Worm (Caenorhabditis elegans) whole organism, L1 larva: ENCODE measurements around the gene Y75B8A.44.
A peak's percentile ranks its signal among the peaks of the same experiment; 100 is the strongest.

Experiments
- C04F5.9 ChIP-seq: sonication (generic microtip); optimal IDR thresholded peaks from 2 replicates; lab custom pipeline; 2016; ENCODE audit warnings: missing genetic modification characterization, missing compliant biosample characterization
- Y116A8C.19 ChIP-seq: sonication (generic microtip); optimal IDR thresholded peaks from 2 replicates; lab custom pipeline; 2016; ENCODE audit warnings: missing compliant biosample characterization, missing genetic modification characterization, borderline replicate concordance
- aha-1 ChIP-seq: fragments of 150-350 bp; optimal IDR thresholded peaks from 2 replicates; lab custom pipeline; 2014; ENCODE audit warnings: missing biosample characterization, missing genetic modification characterization
- ama-1 ChIP-seq: fragments of 150-350 bp; optimal IDR thresholded peaks from 2 replicates; lab custom pipeline; 2014
- blmp-1 ChIP-seq: fragments of 150-350 bp; optimal IDR thresholded peaks from 2 replicates; lab custom pipeline; 2014; ENCODE audit warnings: missing biosample characterization, missing genetic modification characterization
- ceh-63 ChIP-seq: fragments of 200-800 bp; sonication (Bioruptor generic); optimal IDR thresholded peaks from 2 replicates; lab custom pipeline; 2018; ENCODE audit warnings: mild to moderate bottlenecking, missing genetic modification characterization, missing compliant biosample characterization
- ceh-8 ChIP-seq: fragments of 200-800 bp; sonication (Bioruptor generic); optimal IDR thresholded peaks from 2 replicates; lab custom pipeline; 2018; ENCODE audit warnings: mild to moderate bottlenecking, missing genetic modification characterization, moderate library complexity, missing compliant biosample characterization
- ceh-88 ChIP-seq: fragments of 200-800 bp; sonication (Bioruptor generic); IDR thresholded peaks from 2 replicates; pipeline ENCODE4 v1.3.6; 2022; ENCODE audit warnings: missing genetic modification characterization, missing compliant biosample characterization
- ceh-90 ChIP-seq: sonication (generic microtip); optimal IDR thresholded peaks from 2 replicates; lab custom pipeline; 2016; ENCODE audit warnings: missing genetic modification characterization, missing compliant biosample characterization
- ces-1 ChIP-seq: fragments of 150-350 bp; optimal IDR thresholded peaks from 2 replicates; lab custom pipeline; 2014; ENCODE audit warnings: missing biosample characterization, missing genetic modification reagents, missing genetic modification characterization
- dsc-1 ChIP-seq: sonication (generic microtip); optimal IDR thresholded peaks from 2 replicates; lab custom pipeline; 2016; ENCODE audit warnings: mild to moderate bottlenecking, missing genetic modification characterization, missing compliant biosample characterization
- efl-1 ChIP-seq, 4 experiments: fragments of 150-350 bp; optimal IDR thresholded peaks in 3 of 4; peaks in 1 of 4; 1 replicate in 1 of 4; 2 replicates in 3 of 4; lab custom pipeline; 2014; ENCODE audit warnings: missing biosample characterization in 2 of 4, missing genetic modification characterization in 2 of 4, missing genetic modification reagents in 2 of 4
- egl-13 ChIP-seq: sonication (generic microtip); optimal IDR thresholded peaks from 2 replicates; lab custom pipeline; 2016; ENCODE audit warnings: missing genotype, missing genetic modification reagents, missing genetic modification characterization, missing compliant biosample characterization
- elt-2 ChIP-seq: sonication (generic microtip); optimal IDR thresholded peaks from 2 replicates; lab custom pipeline; 2016; ENCODE audit warnings: missing genetic modification characterization, mild to moderate bottlenecking, inconsistent platforms, missing compliant biosample characterization, missing genetic modification reagents
- elt-3 ChIP-seq, 6 experiments: fragments of 150-350 bp in 1 of 6; sonication (generic microtip); optimal IDR thresholded peaks; 2 replicates each; lab custom pipeline; 2017 to 2018; ENCODE audit warnings: missing biosample characterization in 6 of 6, missing genetic modification characterization in 6 of 6, inconsistent platforms in 1 of 6
- fkh-10 ChIP-seq: sonication (generic microtip); optimal IDR thresholded peaks from 2 replicates; lab custom pipeline; 2017; ENCODE audit warnings: missing biosample characterization, missing genetic modification reagents, missing genetic modification characterization
- fos-1 ChIP-seq: fragments of 150-350 bp; optimal IDR thresholded peaks from 2 replicates; lab custom pipeline; 2014; ENCODE audit warnings: missing biosample characterization, missing genetic modification characterization
- hlh-17 ChIP-seq: fragments of 200-800 bp; sonication (Bioruptor generic); optimal IDR thresholded peaks from 2 replicates; lab custom pipeline; 2018; ENCODE audit warnings: missing genetic modification characterization, mild to moderate bottlenecking, missing compliant biosample characterization, moderate library complexity, borderline replicate concordance
- hpl-2 ChIP-seq: fragments of 150-350 bp; optimal IDR thresholded peaks from 2 replicates; lab custom pipeline; 2014; ENCODE audit warnings: missing biosample characterization, missing genetic modification reagents, missing genetic modification characterization
- irx-1 ChIP-seq: sonication (generic microtip); optimal IDR thresholded peaks from 2 replicates; lab custom pipeline; 2016; ENCODE audit warnings: missing genetic modification characterization, missing compliant biosample characterization
- isw-1 ChIP-seq: fragments of 200-800 bp; sonication (Bioruptor generic); IDR thresholded peaks from 2 replicates; pipeline ENCODE4 v1.3.6; 2022; ENCODE audit warnings: missing genetic modification characterization, missing compliant biosample characterization
- lin-15B ChIP-seq: fragments of 150-350 bp; sonication (generic microtip); optimal IDR thresholded peaks from 3 replicates; lab custom pipeline; 2014; ENCODE audit warnings: missing biosample characterization, missing genetic modification characterization
- lin-35 ChIP-seq, 2 experiments: fragments of 150-350 bp; optimal IDR thresholded peaks; 2 replicates each; lab custom pipeline; 2014; ENCODE audit warnings: missing biosample characterization in 2 of 2, missing genetic modification characterization in 2 of 2, missing genetic modification reagents in 2 of 2
- lir-3 ChIP-seq: sonication (generic microtip); optimal IDR thresholded peaks from 2 replicates; lab custom pipeline; 2016; ENCODE audit warnings: mild to moderate bottlenecking, missing genetic modification characterization, moderate library complexity, missing compliant biosample characterization; ENCODE audit not compliant: poor library complexity
- lsy-2 ChIP-seq, 2 experiments: fragments of 150-350 bp; optimal IDR thresholded peaks; 2 replicates each; lab custom pipeline; 2014; ENCODE audit warnings: missing biosample characterization in 2 of 2, missing genetic modification characterization in 2 of 2
- mef-2 ChIP-seq: fragments of 150-350 bp; optimal IDR thresholded peaks from 2 replicates; lab custom pipeline; 2014; ENCODE audit warnings: missing biosample characterization, missing genetic modification characterization
- mep-1 ChIP-seq: fragments of 150-350 bp; optimal IDR thresholded peaks from 2 replicates; lab custom pipeline; 2014; ENCODE audit warnings: missing biosample characterization, missing genetic modification characterization
- nhr-19 ChIP-seq: fragments of 200-800 bp; sonication (Bioruptor generic); conservative IDR thresholded peaks from 2 replicates; pipeline ENCODE4 v1.3.6; 2022; ENCODE audit warnings: missing genetic modification characterization, missing compliant biosample characterization
- nhr-28 ChIP-seq: fragments of 150-350 bp; optimal IDR thresholded peaks from 2 replicates; lab custom pipeline; 2014; ENCODE audit warnings: missing biosample characterization, missing genetic modification characterization
- nhr-76 ChIP-seq: sonication (generic microtip); optimal IDR thresholded peaks from 2 replicates; lab custom pipeline; 2017; ENCODE audit warnings: missing biosample characterization, missing genetic modification characterization
- nhr-85 ChIP-seq: sonication (generic microtip); peaks from one replicate; lab custom pipeline; 2016; ENCODE audit warnings: missing genetic modification characterization, inconsistent platforms, missing compliant biosample characterization
- nhr-90 ChIP-seq: sonication (generic microtip); optimal IDR thresholded peaks from 2 replicates; lab custom pipeline; 2016; ENCODE audit warnings: mild to moderate bottlenecking, missing genetic modification characterization, missing compliant biosample characterization; ENCODE audit not compliant: poor library complexity
- pag-3 ChIP-seq: sonication (generic microtip); optimal IDR thresholded peaks from 2 replicates; lab custom pipeline; 2017; ENCODE audit warnings: missing genetic modification characterization, mild to moderate bottlenecking, missing compliant biosample characterization, antibody characterized with exemption, borderline replicate concordance; ENCODE audit not compliant: insufficient read depth
- pax-3 ChIP-seq: fragments of 200-800 bp; sonication (Bioruptor generic); optimal IDR thresholded peaks from 2 replicates; lab custom pipeline; 2018; ENCODE audit warnings: mild to moderate bottlenecking, missing genetic modification characterization, moderate library complexity, missing compliant biosample characterization
- pqm-1 ChIP-seq: sonication (generic microtip); optimal IDR thresholded peaks from 3 replicates; lab custom pipeline; 2017; ENCODE audit warnings: missing biosample characterization, missing genetic modification characterization
- snu-23 ChIP-seq: sonication (generic microtip); optimal IDR thresholded peaks from 2 replicates; lab custom pipeline; 2016; ENCODE audit warnings: missing genetic modification characterization, missing compliant biosample characterization
- tbx-2 ChIP-seq: sonication (generic microtip); optimal IDR thresholded peaks from 2 replicates; lab custom pipeline; 2016; ENCODE audit warnings: missing genetic modification characterization, missing compliant biosample characterization
- unc-30 ChIP-seq: sonication (generic microtip); optimal IDR thresholded peaks from 2 replicates; lab custom pipeline; 2017; ENCODE audit warnings: missing biosample characterization, missing genetic modification characterization
- unc-98 ChIP-seq: fragments of 200-800 bp; sonication (Bioruptor generic); IDR thresholded peaks from 2 replicates; pipeline ENCODE4 v1.3.6; 2022; ENCODE audit warnings: missing genetic modification characterization, missing compliant biosample characterization
- vab-15 ChIP-seq: sonication (generic microtip); optimal IDR thresholded peaks from 2 replicates; lab custom pipeline; 2017; ENCODE audit warnings: missing genotype, mild to moderate bottlenecking, missing genetic modification characterization, missing compliant biosample characterization
- xbp-1 ChIP-seq: sonication (generic microtip); optimal IDR thresholded peaks from 2 replicates; lab custom pipeline; 2016; ENCODE audit warnings: missing genetic modification characterization, missing compliant biosample characterization
- zag-1 ChIP-seq: fragments of 150-350 bp; optimal IDR thresholded peaks from 2 replicates; lab custom pipeline; 2014; ENCODE audit warnings: missing biosample characterization, missing genetic modification characterization
- zip-4 ChIP-seq: fragments of 200-800 bp; sonication (Bioruptor generic); optimal IDR thresholded peaks from 2 replicates; lab custom pipeline; 2018; ENCODE audit warnings: mild to moderate bottlenecking, missing genetic modification characterization, moderate library complexity, missing compliant biosample characterization
- ztf-11 ChIP-seq, 2 experiments: sonication (generic microtip); optimal IDR thresholded peaks; 2 replicates each; lab custom pipeline; 2016 to 2017; ENCODE audit warnings: missing genetic modification characterization in 2 of 2, missing biosample characterization in 1 of 2, missing compliant biosample characterization in 1 of 2
- ztf-4 ChIP-seq: fragments of 150-350 bp; optimal IDR thresholded peaks from 2 replicates; lab custom pipeline; 2014; ENCODE audit warnings: missing biosample characterization, missing genetic modification characterization

Y75B8A.44 gene

ce11 chrIII:12152157-12152556, 42.1 kb upstream of the Y75B8A.44 start (continued):
- peak; percentile 30 for TF ChIP-seq isw-1
- no peak for TF ChIP-seq vab-15
- TF ChIP-seq tbx-2 = peak; percentile 51
- TF ChIP-seq Y116A8C.19 (tag; lab: Kevin White, UChicago) = no peak
- TF ChIP-seq aha-1 (tag; lab: Kevin White, UChicago) = no peak
- peak; percentile 42 for TF ChIP-seq dsc-1 (tag; lab: Kevin White, UChicago)
- no peak for TF ChIP-seq hpl-2 (GFP tag; lab: Kevin White, UChicago)
- TF ChIP-seq unc-30 (tag; lab: Kevin White, UChicago) = no peak
- peak; percentile 32 for TF ChIP-seq fos-1 (tag; lab: Kevin White, UChicago)
- no peak for TF ChIP-seq lir-3 (tag; lab: Kevin White, UChicago)
- peak; percentile 48 for TF ChIP-seq snu-23 (GFP tag; lab: Kevin White, UChicago)
- no peak for TF ChIP-seq pqm-1 (tag; lab: Kevin White, UChicago)
- TF ChIP-seq blmp-1 (tag; lab: Kevin White, UChicago) = peak; percentile 41
- TF ChIP-seq hlh-17 = no peak
- TF ChIP-seq ztf-11 (tag; optimal IDR thresholded peaks at IDR 0.05; lab: Kevin White, UChicago) = no peak
- TF ChIP-seq ztf-4 = no peak
- TF ChIP-seq pag-3 = no peak
- no peak for TF ChIP-seq ceh-88 (GFP tag; lab: Robert Waterston, UW)
- no peak for TF ChIP-seq fkh-10
- peak; percentile 41 for TF ChIP-seq mep-1 (tag; lab: Kevin White, UChicago)
- TF ChIP-seq pax-3 (tag; lab: Kevin White, UChicago) = no peak
- no peak for TF ChIP-seq nhr-76 (tag; lab: Kevin White, UChicago)
- no peak for TF ChIP-seq ceh-8
- TF ChIP-seq elt-2 (tag; lab: Kevin White, UChicago) = peak; percentile 11
- no peak for TF ChIP-seq mef-2 (tag; lab: Kevin White, UChicago)
- TF ChIP-seq efl-1 (optimal IDR thresholded peaks at IDR 0.05; lab: Kevin White, UChicago) = peak; percentile 96 to 98
- TF ChIP-seq efl-1 (GFP tag; optimal IDR thresholded peaks at IDR 0.05 in 1 of 2; lab: Kevin White, UChicago) = peak; percentile 96 to 99
- TF ChIP-seq nhr-90 (tag; lab: Kevin White, UChicago) = no peak
- peak; percentile 96 to 97 for TF ChIP-seq lin-35 (GFP tag; optimal IDR thresholded peaks at IDR 0.05; lab: Kevin White, UChicago)
- no peak for TF ChIP-seq ama-1 (lab: Kevin White, UChicago)
- TF ChIP-seq egl-13 (tag; lab: Kevin White, UChicago) = no peak
- peak; percentile 68 for TF ChIP-seq lin-15B
- TF ChIP-seq ceh-90 (tag; lab: Kevin White, UChicago) = no peak
- TF ChIP-seq nhr-19 (GFP tag; lab: Robert Waterston, UW) = peak; percentile 35; the same call in 1 of the 2 replicates
- TF ChIP-seq elt-3 (tag; optimal IDR thresholded peaks at IDR 0.05; lab: Kevin White, UChicago) = peak in 1 of 6 experiments; percentile 29
- TF ChIP-seq zip-4 (GFP tag; lab: Kevin White, UChicago) = no peak
- TF ChIP-seq ces-1 (GFP tag; lab: Kevin White, UChicago) = no peak
- no peak for TF ChIP-seq ceh-63 (GFP tag; lab: Kevin White, UChicago)
- TF ChIP-seq C04F5.9 (tag; lab: Kevin White, UChicago) = peak; percentile 26
- no peak for TF ChIP-seq unc-98
- TF ChIP-seq xbp-1 (tag; lab: Kevin White, UChicago) = peak; percentile 51
- TF ChIP-seq lsy-2 (tag; optimal IDR thresholded peaks at IDR 0.05; lab: Kevin White, UChicago) = peak; percentile 70 to 89
- TF ChIP-seq nhr-28 = no peak

DNA sequence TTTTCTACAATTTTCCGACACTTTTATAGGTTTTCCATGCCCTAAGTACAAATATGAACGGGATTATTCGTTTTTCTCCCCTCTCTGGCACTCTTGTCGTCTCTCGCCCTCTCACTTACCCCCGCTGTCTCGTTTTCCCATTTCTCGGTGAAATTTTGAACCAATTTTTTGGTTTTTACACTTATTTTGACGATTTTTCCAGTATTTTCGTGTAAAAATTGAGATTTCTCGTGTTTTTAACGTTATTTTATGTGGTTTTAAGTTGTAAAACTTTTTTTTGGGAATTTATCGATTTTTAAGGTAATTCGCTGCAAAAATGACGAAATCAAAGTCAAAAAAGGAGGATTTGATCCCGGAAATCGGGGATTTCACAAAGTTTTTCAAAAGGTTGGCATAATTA, 41.7 kb upstream of the Y75B8A.44 start, which contains the start of gene Y75B8A.7:
Gene Y75B8A.7 (plus strand): TSS at position 301 of the 400 bp plus-strand sequence.
- no peak for TF ChIP-seq elt-2 (tag; lab: Kevin White, UChicago)
- no peak for TF ChIP-seq fos-1 (tag; lab: Kevin White, UChicago)
- TF ChIP-seq irx-1 = no peak
- peak; percentile 25 for TF ChIP-seq nhr-85 (tag; lab: Kevin White, UChicago)
- no peak for TF ChIP-seq zag-1 (tag; lab: Kevin White, UChicago)
- no peak for TF ChIP-seq nhr-90 (tag; lab: Kevin White, UChicago)
